Fruit fly (Drosophila melanogaster): ENCODE data around the gene CAH5.
A peak's percentile ranks its signal among the peaks of the same experiment; 100 is the strongest.

CAH5 gene

dm6 chr3R:31232236-31232635, 30.2 kb upstream of the CAH5 start, which contains the start of gene CG15563:
TSS of gene CG15563 (minus strand) at chr3R:31232336.
- TF ChIP-seq Hmr (GFP tag; optimal IDR thresholded peaks at IDR 0.05) (no peak), CG3726 (GFP tag; IDR thresholded peaks at IDR 0.05) (no peak), CG11247 (GFP tag; IDR thresholded peaks at IDR 0.05) (no peak), HmgD (GFP tag; optimal IDR thresholded peaks at IDR 0.05) (no peak), CG15269 (tag; optimal IDR thresholded peaks at IDR 0.05) (no peak), CG17802 (tag; optimal IDR thresholded peaks at IDR 0.05) (no peak), bbx (GFP tag; IDR thresholded peaks at IDR 0.05; ENCODE audit: partially characterized antibody) (no peak), insv (GFP tag; optimal IDR thresholded peaks at IDR 0.05) (no peak), CG11456 (GFP tag; IDR thresholded peaks at IDR 0.05) (no peak), Oli (tag; optimal IDR thresholded peaks at IDR 0.05) (no peak), CG4404 (GFP tag; IDR thresholded peaks at IDR 0.05) (no peak), CG4707 (GFP tag; optimal IDR thresholded peaks at IDR 0.05) (no peak), CG2678 (tag; optimal IDR thresholded peaks at IDR 0.05) (no peak), CG10462 (GFP tag; optimal IDR thresholded peaks at IDR 0.05) (no peak), z (GFP tag; IDR thresholded peaks at IDR 0.05) (no peak)

- TF ChIP-seq CG17186 (GFP tag; optimal IDR thresholded peaks at IDR 0.05) (no peak), CG6854 (GFP tag; optimal IDR thresholded peaks at IDR 0.05) (no peak), zf30C (GFP tag; optimal IDR thresholded peaks at IDR 0.05) (no peak), sens (GFP tag) (peak; percentile 34), run (tag; optimal IDR thresholded peaks at IDR 0.05) (no peak), pan (optimal IDR thresholded peaks at IDR 0.05) (no peak), pan (GFP tag; optimal IDR thresholded peaks at IDR 0.05 in 1 of 2, IDR thresholded peaks at IDR 0.05 in 1 of 2) (peak in 1 of 2 experiments; percentile 8)
These were observed 27.1 kb upstream of the CAH5 start, which contains the start of gene CG15564 for dm6 chr3R:31235262-31235661. TSS of gene CG15564 (minus strand) at chr3R:31235362.

dm6 chr3R:31240023-31240422, 22.4 kb upstream of the CAH5 start:
- TF ChIP-seq CG12769 (tag; optimal IDR thresholded peaks at IDR 0.05) (peak; percentile 1), wek (GFP tag; optimal IDR thresholded peaks at IDR 0.05) (peak; percentile 14), Pdp1 (GFP tag; optimal IDR thresholded peaks at IDR 0.05) (peak in 1 of 2 experiments; percentile 29), lab (GFP tag; optimal IDR thresholded peaks at IDR 0.05) (peak; percentile 49), CG15269 (tag; optimal IDR thresholded peaks at IDR 0.05) (peak; percentile 16), CG7745 (tag; optimal IDR thresholded peaks at IDR 0.05) (no peak), CG3065 (GFP tag; optimal IDR thresholded peaks at IDR 0.05) (no peak), D19B (GFP tag; optimal IDR thresholded peaks at IDR 0.05) (no peak), Ssrp (tag; optimal IDR thresholded peaks at IDR 0.05) (no peak), ATbp (GFP tag; optimal IDR thresholded peaks at IDR 0.05) (peak; percentile 54), Med (GFP tag) (peak; percentile 79), sd (tag; optimal IDR thresholded peaks at IDR 0.05) (peak; percentile 8), dati (GFP tag; IDR thresholded peaks at IDR 0.05) (no peak), Asciz (GFP tag; optimal IDR thresholded peaks at IDR 0.05) (peak; percentile 27), zfh2 (GFP tag; optimal IDR thresholded peaks at IDR 0.05) (peak; percentile 3), Ravus (GFP tag; IDR thresholded peaks at IDR 0.05) (no peak), CG12071 (GFP tag; optimal IDR thresholded peaks at IDR 0.05) (peak; percentile 35), Blimp-1 (GFP tag; optimal IDR thresholded peaks at IDR 0.05) (peak; percentile 67), Dbx (GFP tag; IDR thresholded peaks at IDR 0.05) (no peak), CG2120 (GFP tag; optimal IDR thresholded peaks at IDR 0.05) (peak; percentile 4), otp (GFP tag; IDR thresholded peaks at IDR 0.05) (peak; percentile 14; the same call in 1 of the 3 replicates), CG2678 (tag; optimal IDR thresholded peaks at IDR 0.05) (peak; percentile 16), Dip3 (GFP tag; optimal IDR thresholded peaks at IDR 0.05) (peak; percentile 4), Atf-2 (GFP tag; optimal IDR thresholded peaks at IDR 0.05) (no peak), CG17912 (GFP tag; optimal IDR thresholded peaks at IDR 0.05) (peak; percentile 19), CG6765 (GFP tag; optimal IDR thresholded peaks at IDR 0.05) (peak; percentile 20), Hr78 (GFP tag; optimal IDR thresholded peaks at IDR 0.05) (peak in 1 of 2 experiments; percentile 76), seq (GFP tag; IDR thresholded peaks at IDR 0.05) (0 out of 2 replicates have a peak, but pooled peaks have one; percentile 34)
